Worm (Caenorhabditis elegans): ENCODE measurements around the gene nas-12.

nas-12 gene

DNA sequence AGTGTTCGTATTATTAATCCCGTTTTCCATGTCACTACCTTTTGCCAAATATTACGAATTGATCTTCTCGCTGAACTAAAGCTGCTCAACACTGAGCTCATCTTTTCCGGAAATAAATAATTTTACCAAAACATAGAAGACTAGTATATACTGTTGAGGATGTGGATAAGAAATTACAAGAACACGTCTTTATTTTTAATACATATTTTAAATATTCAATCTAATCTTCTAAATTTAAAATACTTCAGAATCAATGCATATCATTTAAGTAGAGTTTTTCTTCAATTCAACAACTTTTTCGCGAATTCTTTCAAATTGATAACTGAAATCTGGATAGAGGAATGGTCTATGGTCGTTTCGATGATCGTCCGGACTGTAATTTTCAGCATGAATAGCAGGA, 9.0 kb upstream of the nas-12 start, which contains the start of gene abt-1:
abt-1 (minus strand) TSS at position 101 of the 400 bp plus-strand sequence.
- TF ChIP-seq nhr-237 (tag; optimal IDR thresholded peaks at IDR 0.05) (no peak), nhr-2 (tag; optimal IDR thresholded peaks at IDR 0.05) (no peak), unc-39 (tag; optimal IDR thresholded peaks at IDR 0.05) (no peak), ces-1 (GFP tag; optimal IDR thresholded peaks at IDR 0.05) (no peak), unc-62 (GFP tag; optimal IDR thresholded peaks at IDR 0.05) (no peak), ztf-11 (tag; optimal IDR thresholded peaks at IDR 0.05) (no peak), mab-5 (tag; optimal IDR thresholded peaks at IDR 0.05) (no peak), ham-2 (GFP tag; optimal IDR thresholded peaks at IDR 0.05) (no peak), flh-1 (GFP tag; optimal IDR thresholded peaks at IDR 0.05) (no peak), bed-3 (GFP tag; optimal IDR thresholded peaks at IDR 0.05) (no peak), elt-3 (tag; optimal IDR thresholded peaks at IDR 0.05) (no peak), sptf-1 (tag; optimal IDR thresholded peaks at IDR 0.05) (no peak), cnd-1 (tag; optimal IDR thresholded peaks at IDR 0.05) (no peak), hlh-1 (tag; optimal IDR thresholded peaks at IDR 0.05) (no peak), blmp-1 (tag; optimal IDR thresholded peaks at IDR 0.05) (no peak), unc-120 (tag; optimal IDR thresholded peaks at IDR 0.05; ENCODE audit: poor library complexity, severe bottlenecking) (no peak), ceh-43 (GFP tag; optimal IDR thresholded peaks at IDR 0.05) (no peak), lin-32 (GFP tag; optimal IDR thresholded peaks at IDR 0.05) (no peak)

DNA sequence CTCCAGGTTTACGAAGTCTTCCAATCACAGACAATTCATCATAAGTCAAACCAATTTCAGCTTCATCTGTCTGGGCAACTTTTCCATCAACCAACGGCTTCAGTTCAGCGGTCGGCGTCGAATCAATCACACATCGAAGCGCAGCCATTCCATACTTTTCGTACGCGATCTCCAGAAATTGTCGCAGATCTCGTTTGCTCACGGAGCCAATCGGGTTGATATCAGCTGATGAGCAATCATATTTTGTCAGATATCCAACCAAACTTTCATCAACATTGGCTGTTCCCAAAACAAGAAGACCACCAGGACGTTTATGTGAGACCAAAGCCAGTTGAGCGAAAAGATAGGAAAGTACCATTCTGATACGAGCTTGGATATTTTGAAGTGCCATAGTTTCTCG, 8.4 kb upstream of the nas-12 start:
- TF ChIP-seq ceh-39 (tag; optimal IDR thresholded peaks at IDR 0.05) (no peak), cnd-1 (tag; optimal IDR thresholded peaks at IDR 0.05) (no peak), pha-4 (tag; optimal IDR thresholded peaks at IDR 0.05) (no peak), nhr-76 (tag; optimal IDR thresholded peaks at IDR 0.05) (no peak), mep-1 (tag; optimal IDR thresholded peaks at IDR 0.05) (no peak), unc-39 (tag; optimal IDR thresholded peaks at IDR 0.05) (no peak), blmp-1 (tag; optimal IDR thresholded peaks at IDR 0.05) (no peak), lsy-2 (tag; optimal IDR thresholded peaks at IDR 0.05) (no peak), mab-5 (tag; optimal IDR thresholded peaks at IDR 0.05) (no peak), drap-1 (GFP tag; optimal IDR thresholded peaks at IDR 0.05) (no peak), sem-2 (GFP tag; optimal IDR thresholded peaks at IDR 0.05) (no peak), elt-3 (tag; optimal IDR thresholded peaks at IDR 0.05) (no peak), sptf-1 (tag; optimal IDR thresholded peaks at IDR 0.05) (no peak), unc-62 (GFP tag; optimal IDR thresholded peaks at IDR 0.05) (no peak), zip-8 (tag; optimal IDR thresholded peaks at IDR 0.05) (no peak), hlh-1 (tag; optimal IDR thresholded peaks at IDR 0.05) (no peak)

DNA sequence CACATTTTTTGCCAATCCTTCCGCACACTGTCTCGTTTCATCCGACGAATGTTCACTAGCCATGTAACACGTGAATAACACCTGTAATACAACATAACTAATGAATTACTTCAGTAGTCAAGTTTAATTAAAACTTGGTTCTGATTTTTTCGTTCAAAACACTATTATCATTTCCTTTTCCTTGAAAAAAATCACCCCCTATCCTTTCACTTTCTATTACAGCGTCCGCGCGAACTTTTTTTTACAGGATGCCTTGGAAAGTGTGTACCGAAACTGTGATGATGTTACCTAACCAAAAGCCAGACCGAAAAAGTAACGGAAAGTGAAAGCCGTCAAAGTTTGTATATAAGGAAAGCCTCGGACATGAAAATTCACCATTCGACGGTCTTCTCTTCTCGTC, 7.7 kb upstream of the nas-12 start, which contains the start of gene col-124:
col-124 (plus strand) TSS at position 374 of the 400 bp plus-strand sequence.
- TF ChIP-seq drap-1 (GFP tag; optimal IDR thresholded peaks at IDR 0.05) (no peak), nhr-2 (tag; optimal IDR thresholded peaks at IDR 0.05) (no peak), nhr-237 (tag; optimal IDR thresholded peaks at IDR 0.05) (no peak), ceh-43 (GFP tag; optimal IDR thresholded peaks at IDR 0.05) (no peak), M03D4.4 (tag; optimal IDR thresholded peaks at IDR 0.05) (no peak), cnd-1 (tag; optimal IDR thresholded peaks at IDR 0.05) (no peak), ceh-83 (GFP tag; optimal IDR thresholded peaks at IDR 0.05) (no peak), mls-2 (tag; optimal IDR thresholded peaks at IDR 0.05) (no peak)

DNA sequence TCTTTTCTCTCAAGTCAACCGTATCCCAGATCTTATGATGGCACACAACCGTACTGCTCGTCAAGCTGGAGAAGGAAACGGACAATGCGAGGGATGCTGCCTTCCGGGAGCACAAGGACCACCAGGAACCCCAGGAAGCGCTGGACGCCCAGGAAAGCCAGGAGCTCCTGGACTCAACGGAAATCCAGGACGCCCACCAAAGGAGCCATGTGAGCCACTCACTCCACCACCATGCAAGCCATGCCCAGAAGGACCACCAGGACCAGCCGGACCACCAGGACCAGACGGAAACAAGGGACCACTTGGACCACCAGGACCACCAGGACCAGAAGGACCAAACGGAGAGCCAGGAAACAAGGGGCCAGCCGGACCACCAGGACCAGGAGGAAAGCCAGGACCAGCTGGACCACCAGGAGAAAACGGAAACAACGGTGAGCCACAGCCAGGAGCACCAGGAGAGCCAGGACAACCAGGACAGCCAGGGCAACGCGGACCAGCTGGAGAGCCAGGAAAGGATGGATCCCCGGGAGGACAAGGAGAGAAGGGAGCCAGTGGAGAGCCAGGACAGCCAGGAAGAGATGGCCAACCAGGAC, 7.0 kb upstream of the nas-12 start:
- TF ChIP-seq ham-2 (GFP tag; optimal IDR thresholded peaks at IDR 0.05) (no peak), M03D4.4 (tag; optimal IDR thresholded peaks at IDR 0.05) (no peak), unc-39 (tag; optimal IDR thresholded peaks at IDR 0.05) (no peak), unc-120 (tag; optimal IDR thresholded peaks at IDR 0.05; ENCODE audit: poor library complexity, severe bottlenecking) (no peak), ceh-43 (GFP tag; optimal IDR thresholded peaks at IDR 0.05) (no peak), lin-32 (GFP tag; optimal IDR thresholded peaks at IDR 0.05) (no peak), ces-1 (GFP tag; optimal IDR thresholded peaks at IDR 0.05) (no peak), pha-4 (tag; optimal IDR thresholded peaks at IDR 0.05) (no peak), bed-3 (GFP tag; optimal IDR thresholded peaks at IDR 0.05) (no peak), elt-3 (tag; optimal IDR thresholded peaks at IDR 0.05) (no peak), ceh-39 (tag; optimal IDR thresholded peaks at IDR 0.05) (no peak), zip-8 (tag; optimal IDR thresholded peaks at IDR 0.05) (no peak), nhr-28 (tag; optimal IDR thresholded peaks at IDR 0.05) (no peak), mep-1 (tag; optimal IDR thresholded peaks at IDR 0.05) (no peak), sem-2 (GFP tag; optimal IDR thresholded peaks at IDR 0.05) (no peak), elt-1 (tag; optimal IDR thresholded peaks at IDR 0.05; ENCODE audit: borderline replicate concordance, insufficient read depth) (no peak)
